Fruit fly (Drosophila melanogaster) whole organism, adult: Measurements from ENCODE around the gene CG17919.

Experiments
- CG11617 ChIP-seq: fragments of 200-800 bp; sonication (Bioruptor generic); optimal IDR thresholded peaks from 2 replicates; lab custom pipeline; 2017; ENCODE audit warnings: mild to moderate bottlenecking, missing biosample characterization, missing genetic modification reagents, missing genetic modification characterization
- CG12768 ChIP-seq: fragments of 200-800 bp; sonication (Bioruptor generic); optimal IDR thresholded peaks from 2 replicates; lab custom pipeline; 2017; ENCODE audit warnings: missing biosample characterization, missing genetic modification characterization, mild to moderate bottlenecking, moderate library complexity, missing genetic modification reagents
- CG14711 ChIP-seq: fragments of 200-800 bp; sonication (Bioruptor generic); optimal IDR thresholded peaks from 2 replicates; lab custom pipeline; 2018; ENCODE audit warnings: missing biosample characterization, mild to moderate bottlenecking, missing genetic modification characterization, moderate library complexity
- CG1620 ChIP-seq: fragments of 200-800 bp; sonication (Bioruptor generic); optimal IDR thresholded peaks from 2 replicates; lab custom pipeline; 2016; ENCODE audit warnings: missing biosample characterization, missing genetic modification characterization
- CG33017 ChIP-seq: fragments of 200-800 bp; sonication (Bioruptor generic); optimal IDR thresholded peaks from 2 replicates; lab custom pipeline; 2018; ENCODE audit warnings: missing biosample characterization, mild to moderate bottlenecking, missing genetic modification characterization, moderate library complexity
- CG5204 ChIP-seq: fragments of 200-800 bp; sonication (Bioruptor generic); optimal IDR thresholded peaks from 2 replicates; lab custom pipeline; 2016; ENCODE audit warnings: missing biosample characterization, missing genetic modification characterization
- CG7045 ChIP-seq: fragments of 200-800 bp; sonication (Bioruptor generic); optimal IDR thresholded peaks from 2 replicates; lab custom pipeline; 2017; ENCODE audit warnings: missing biosample characterization, mild to moderate bottlenecking, missing genetic modification characterization
- CG7101 ChIP-seq: fragments of 200-800 bp; sonication (Bioruptor generic); optimal IDR thresholded peaks from 2 replicates; lab custom pipeline; 2018; ENCODE audit warnings: missing biosample characterization, mild to moderate bottlenecking, missing genetic modification characterization, moderate library complexity
- Clk ChIP-seq: fragments of 200-800 bp; sonication (Bioruptor generic); optimal IDR thresholded peaks from 2 replicates; lab custom pipeline; 2017; ENCODE audit warnings: missing biosample characterization, missing genetic modification characterization
- Crg-1 ChIP-seq: fragments of 200-800 bp; sonication (Bioruptor generic); optimal IDR thresholded peaks from 2 replicates; lab custom pipeline; 2016; ENCODE audit warnings: missing biosample characterization, missing genetic modification characterization
- Hr96 ChIP-seq: fragments of 200-800 bp; sonication (Bioruptor generic); optimal IDR thresholded peaks from 2 replicates; lab custom pipeline; 2016; ENCODE audit warnings: missing biosample characterization, missing genetic modification characterization
- Mnt ChIP-seq: fragments of 200-800 bp; sonication (Bioruptor generic); optimal IDR thresholded peaks from 2 replicates; lab custom pipeline; 2016; ENCODE audit warnings: missing biosample characterization, mild to moderate bottlenecking, missing genetic modification characterization
- bab1 ChIP-seq: fragments of 200-800 bp; sonication (Bioruptor generic); optimal IDR thresholded peaks from 3 replicates; lab custom pipeline; 2019; ENCODE audit warnings: missing biosample characterization, mild to moderate bottlenecking, missing genetic modification characterization, moderate library complexity
- cic ChIP-seq: fragments of 200-800 bp; sonication (Bioruptor generic); optimal IDR thresholded peaks from 2 replicates; lab custom pipeline; 2017; ENCODE audit warnings: missing biosample characterization, mild to moderate bottlenecking, missing genetic modification characterization, moderate library complexity
- cnc ChIP-seq, 2 experiments: fragments of >200 bp; optimal IDR thresholded peaks; 2 replicates each; lab custom pipeline; 2017
- kay ChIP-seq: fragments of 200-800 bp; sonication (Bioruptor generic); peaks from one replicate; lab custom pipeline; 2016; ENCODE audit warnings: missing biosample characterization, missing genetic modification characterization, borderline replicate concordance
- ovo ChIP-seq: fragments of 200-800 bp; sonication (Bioruptor generic); optimal IDR thresholded peaks from 2 replicates; lab custom pipeline; 2016; ENCODE audit warnings: missing biosample characterization, missing genetic modification characterization
- pad ChIP-seq: fragments of 200-800 bp; sonication (Bioruptor generic); optimal IDR thresholded peaks from 3 replicates; lab custom pipeline; 2017; ENCODE audit warnings: missing biosample characterization, missing genetic modification characterization, mild to moderate bottlenecking, moderate library complexity, missing genetic modification reagents
- tj ChIP-seq: fragments of 200-800 bp; sonication (Bioruptor generic); optimal IDR thresholded peaks from 3 replicates; lab custom pipeline; 2017; ENCODE audit warnings: missing biosample characterization, mild to moderate bottlenecking, missing genetic modification characterization, moderate library complexity
- toe ChIP-seq: fragments of 200-800 bp; sonication (Bioruptor generic); optimal IDR thresholded peaks from 2 replicates; lab custom pipeline; 2016; ENCODE audit warnings: missing biosample characterization, missing genetic modification characterization

The CG17919 gene

DNA sequence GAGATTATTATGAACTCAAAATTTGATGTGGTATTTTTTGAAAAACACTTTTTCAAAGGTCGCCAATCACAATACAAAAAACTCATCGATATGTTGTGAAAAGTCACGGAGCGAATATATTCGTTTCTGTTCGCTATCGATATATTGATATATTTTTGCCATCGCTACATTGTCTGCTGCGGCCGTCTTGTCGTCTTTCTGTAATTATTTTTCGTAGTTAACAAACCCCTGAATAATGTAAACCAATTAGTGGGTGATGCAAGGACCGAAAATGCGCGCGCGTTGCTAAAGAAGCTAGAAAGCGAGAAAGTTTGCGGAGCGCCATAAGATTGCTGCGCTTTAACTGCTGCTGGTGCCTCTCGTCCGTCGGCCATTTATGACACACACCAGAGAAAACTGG is 6.9 kb downstream of the CG17919 start, which contains the start of gene Pak:
Pak (plus strand) TSS at position 142 of the 400 bp plus-strand sequence.
- TF ChIP-seq cic (GFP tag; lab: Kevin White, UChicago) (no peak), Clk (GFP tag; lab: Kevin White, UChicago) (no peak), Hr96 (GFP tag; lab: Kevin White, UChicago) (no peak), tj (GFP tag; lab: Kevin White, UChicago) (no peak), toe (GFP tag; lab: Kevin White, UChicago) (no peak), ovo (GFP tag; lab: Kevin White, UChicago) (no peak), CG33017 (tag; lab: Kevin White, UChicago) (no peak), Crg-1 (no peak), CG12768 (GFP tag; lab: Kevin White, UChicago) (no peak), CG5204 (GFP tag; lab: Kevin White, UChicago) (no peak), CG7045 (no peak), Mnt (GFP tag; lab: Kevin White, UChicago) (no peak), CG14711 (no peak), kay (GFP tag; lab: Kevin White, UChicago) (no peak), CG1620 (GFP tag; lab: Kevin White, UChicago) (no peak), CG11617 (GFP tag; lab: Kevin White, UChicago) (no peak), bab1 (GFP tag; lab: Kevin White, UChicago) (no peak), cnc (optimal IDR thresholded peaks at IDR 0.05; lab: Kevin White, UChicago) (no peak)

DNA sequence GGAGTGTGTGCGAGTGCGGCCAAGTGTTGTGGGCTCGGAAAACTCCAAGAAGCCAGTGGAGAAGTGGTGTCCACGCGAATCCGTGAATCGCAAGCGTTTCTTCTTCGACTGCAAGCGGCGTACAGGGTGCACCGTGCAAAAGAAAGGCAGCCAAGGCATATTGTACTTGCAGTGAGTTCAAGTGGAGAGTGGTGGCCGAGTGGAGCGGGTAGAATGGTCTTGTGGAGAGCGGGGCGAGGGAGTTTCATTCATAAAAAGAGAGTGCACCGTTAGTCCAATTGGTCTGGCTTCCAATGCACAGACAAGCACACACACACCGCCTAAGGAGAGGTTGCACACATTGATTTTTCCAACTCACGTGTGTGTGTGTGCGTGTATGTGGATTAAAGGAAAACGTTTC is 7.4 kb downstream of the CG17919 start:
- TF ChIP-seq Clk (GFP tag; lab: Kevin White, UChicago): no peak
- peak; percentile 92 for TF ChIP-seq pad (GFP tag; lab: Kevin White, UChicago)
- peak; percentile 34 for TF ChIP-seq cic (GFP tag; lab: Kevin White, UChicago)

dm6 chr3R:6351696-6352378 is 8.0 kb downstream of the CG17919 start:
- TF ChIP-seq CG11617 (GFP tag; lab: Kevin White, UChicago): no peak
- TF ChIP-seq pad (GFP tag; lab: Kevin White, UChicago): no peak
- no peak for TF ChIP-seq Clk (GFP tag; lab: Kevin White, UChicago)
- TF ChIP-seq CG1620 (GFP tag; lab: Kevin White, UChicago): no peak
- TF ChIP-seq CG33017 (tag; lab: Kevin White, UChicago): peak; percentile 9
- TF ChIP-seq cic (GFP tag; lab: Kevin White, UChicago): no peak
- TF ChIP-seq bab1 (GFP tag; lab: Kevin White, UChicago): no peak
- TF ChIP-seq kay (GFP tag; lab: Kevin White, UChicago): no peak
- TF ChIP-seq cnc (optimal IDR thresholded peaks at IDR 0.05; lab: Kevin White, UChicago): no peak
- TF ChIP-seq Crg-1: no peak
- TF ChIP-seq Hr96 (GFP tag; lab: Kevin White, UChicago): no peak
- TF ChIP-seq CG5204 (GFP tag; lab: Kevin White, UChicago): no peak
- no peak for TF ChIP-seq toe (GFP tag; lab: Kevin White, UChicago)
- no peak for TF ChIP-seq CG12768 (GFP tag; lab: Kevin White, UChicago)
- peak; percentile 38 for TF ChIP-seq ovo (GFP tag; lab: Kevin White, UChicago)
- TF ChIP-seq CG7101 (tag; lab: Kevin White, UChicago): peak; percentile 12
- no peak for TF ChIP-seq CG14711
- no peak for TF ChIP-seq tj (GFP tag; lab: Kevin White, UChicago)
- no peak for TF ChIP-seq CG7045
- no peak for TF ChIP-seq Mnt (GFP tag; lab: Kevin White, UChicago)

- TF ChIP-seq CG14711: no peak
- TF ChIP-seq CG7045: no peak
- no peak for TF ChIP-seq CG5204 (GFP tag; lab: Kevin White, UChicago)
- TF ChIP-seq ovo (GFP tag; lab: Kevin White, UChicago): no peak
- TF ChIP-seq Mnt (GFP tag; lab: Kevin White, UChicago): no peak
- TF ChIP-seq pad (GFP tag; lab: Kevin White, UChicago): no peak
- no peak for TF ChIP-seq CG33017 (tag; lab: Kevin White, UChicago)
- TF ChIP-seq Hr96 (GFP tag; lab: Kevin White, UChicago): no peak
- TF ChIP-seq cnc (optimal IDR thresholded peaks at IDR 0.05; lab: Kevin White, UChicago): no peak
- no peak for TF ChIP-seq Crg-1
- no peak for TF ChIP-seq toe (GFP tag; lab: Kevin White, UChicago)
- TF ChIP-seq CG1620 (GFP tag; lab: Kevin White, UChicago): no peak
- no peak for TF ChIP-seq CG11617 (GFP tag; lab: Kevin White, UChicago)
- TF ChIP-seq Clk (GFP tag; lab: Kevin White, UChicago): no peak
- no peak for TF ChIP-seq CG12768 (GFP tag; lab: Kevin White, UChicago)
- TF ChIP-seq CG7101 (tag; lab: Kevin White, UChicago): no peak
- no peak for TF ChIP-seq kay (GFP tag; lab: Kevin White, UChicago)
Observed at dm6 chr3R:6352436-6352835, 8.6 kb downstream of the CG17919 start.

dm6 chr3R:6352893-6353623 is 9.2 kb downstream of the CG17919 start:
- TF ChIP-seq CG5204 (GFP tag; lab: Kevin White, UChicago): peak; percentile 35
- TF ChIP-seq CG11617 (GFP tag; lab: Kevin White, UChicago): no peak
- no peak for TF ChIP-seq Hr96 (GFP tag; lab: Kevin White, UChicago)
- peak; percentile 84 for TF ChIP-seq kay (GFP tag; lab: Kevin White, UChicago)
- TF ChIP-seq pad (GFP tag; lab: Kevin White, UChicago): peak; percentile 11
- peak; percentile 26 for TF ChIP-seq ovo (GFP tag; lab: Kevin White, UChicago)
